Worm (Caenorhabditis elegans): Measurements from ENCODE around the gene jun-1.

DNA sequence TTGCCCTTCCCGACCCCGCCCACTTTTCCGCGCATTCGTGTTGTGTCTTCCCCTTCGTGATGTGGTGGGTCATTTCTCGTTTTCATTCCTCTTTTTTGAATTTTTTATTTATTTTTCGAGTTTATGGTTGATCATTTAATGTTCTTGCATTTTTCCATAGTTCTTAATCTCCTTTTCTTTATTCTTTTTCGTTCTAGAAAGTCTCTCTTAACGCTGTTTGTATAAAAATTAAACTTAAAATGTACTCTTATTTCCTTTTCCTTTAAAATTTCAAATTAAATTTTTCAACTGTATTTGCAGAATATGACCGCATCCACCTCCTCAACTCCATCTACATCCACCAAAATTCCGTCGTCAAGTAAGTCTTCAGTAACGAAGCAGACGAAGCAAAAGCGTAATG, 26.6 kb upstream of the jun-1 start, which contains the start of gene hlh-3:
- TF ChIP-seq tab-1 (GFP tag; IDR thresholded peaks at IDR 0.05) (no peak), klf-2 (GFP tag; conservative IDR thresholded peaks at IDR 0.05) (no peak), flt-1 (GFP tag; IDR thresholded peaks at IDR 0.05) (no peak)

Data from whole organism, midembryonic.